Fruit fly (Drosophila melanogaster): Measurements from ENCODE around the gene CG6621.

The CG6621 gene

dm6 chr3R:10881824-10882559 is 11.3 kb downstream of the CG6621 start, which contains the start of gene Tpc1 (continued):
- TF ChIP-seq CG6813 (GFP tag; optimal IDR thresholded peaks at IDR 0.05) (no peak), croc (GFP tag; conservative IDR thresholded peaks at IDR 0.05) (no peak), dimm (GFP tag; IDR thresholded peaks at IDR 0.05) (no peak), Nf-YB (GFP tag; optimal IDR thresholded peaks at IDR 0.05) (no peak), cad (GFP tag; optimal IDR thresholded peaks at IDR 0.05) (no peak), CG4730 (GFP tag; IDR thresholded peaks at IDR 0.05) (no peak), nerfin-2 (GFP tag; IDR thresholded peaks at IDR 0.05; ENCODE audit: partially characterized antibody) (no peak), stwl (tag; optimal IDR thresholded peaks at IDR 0.05) (peak; percentile 36), mirr (GFP tag; optimal IDR thresholded peaks at IDR 0.05) (no peak), corto (GFP tag; optimal IDR thresholded peaks at IDR 0.05) (no peak), CG17612 (GFP tag; IDR thresholded peaks at IDR 0.05) (no peak), CG34224 (GFP tag; IDR thresholded peaks at IDR 0.05; ENCODE audit: partially characterized antibody) (peak; percentile 91), sisA (GFP tag; IDR thresholded peaks at IDR 0.05) (no peak; the same call in 1 of the 2 replicates), CG14860 (GFP tag; IDR thresholded peaks at IDR 0.05; ENCODE audit: partially characterized antibody) (peak; percentile 68; the same call in 2 of the 3 replicates), CG8089 (GFP tag; optimal IDR thresholded peaks at IDR 0.05) (no peak), prd (optimal IDR thresholded peaks at IDR 0.05) (no peak), prd (GFP tag; IDR thresholded peaks at IDR 0.05) (peak; percentile 29; the same call in 1 of the 3 replicates), CG10209 (GFP tag; optimal IDR thresholded peaks at IDR 0.05) (no peak), cato (GFP tag; optimal IDR thresholded peaks at IDR 0.05; ENCODE audit: borderline replicate concordance) (no peak), CG9817 (tag; optimal IDR thresholded peaks at IDR 0.05) (no peak), CG10366 (GFP tag; IDR thresholded peaks at IDR 0.05) (no peak), oc (tag; optimal IDR thresholded peaks at IDR 0.05) (peak; percentile 1), CG12299 (tag; optimal IDR thresholded peaks at IDR 0.05) (no peak), grn (GFP tag; optimal IDR thresholded peaks at IDR 0.05) (no peak), Neu2 (GFP tag; optimal IDR thresholded peaks at IDR 0.05; ENCODE audit: borderline replicate concordance) (no peak), ase (GFP tag; IDR thresholded peaks at IDR 0.05) (no peak), Ravus (GFP tag; IDR thresholded peaks at IDR 0.05) (no peak), CG10654 (GFP tag; optimal IDR thresholded peaks at IDR 0.05) (peak; percentile 7), CG14014 (GFP tag; IDR thresholded peaks at IDR 0.05) (no peak; the same call in 1 of the 2 replicates), bbx (GFP tag; IDR thresholded peaks at IDR 0.05; ENCODE audit: partially characterized antibody) (peak; percentile 55), knrl (GFP tag; IDR thresholded peaks at IDR 0.05; ENCODE audit: partially characterized antibody) (peak; percentile 90), scrt (GFP tag; optimal IDR thresholded peaks at IDR 0.05) (peak; percentile 47), Chrac-16 (GFP tag; optimal IDR thresholded peaks at IDR 0.05) (peak; percentile 24), CG15696 (tag; optimal IDR thresholded peaks at IDR 0.05) (peak; percentile 26), CG12942 (GFP tag; optimal IDR thresholded peaks at IDR 0.05) (no peak), D19B (GFP tag; optimal IDR thresholded peaks at IDR 0.05) (no peak), lmd (GFP tag; IDR thresholded peaks at IDR 0.05) (no peak; the same call in 1 of the 2 replicates), trem (tag; optimal IDR thresholded peaks at IDR 0.05) (peak; percentile 67), Doc2 (GFP tag; IDR thresholded peaks at IDR 0.05) (no peak), CG14441 (GFP tag; IDR thresholded peaks at IDR 0.05) (no peak), CG16863 (GFP tag; optimal IDR thresholded peaks at IDR 0.05) (peak; percentile 17), CG4424 (GFP tag; optimal IDR thresholded peaks at IDR 0.05) (no peak), E2f1 (GFP tag; IDR thresholded peaks at IDR 0.05) (no peak), CG10321 (GFP tag; IDR thresholded peaks at IDR 0.05) (no peak), Meics (GFP tag; optimal IDR thresholded peaks at IDR 0.05) (peak; percentile 38), CG7357 (GFP tag; IDR thresholded peaks at IDR 0.05) (no peak), CG1529 (GFP tag; optimal IDR thresholded peaks at IDR 0.05) (no peak), Bdp1 (GFP tag; optimal IDR thresholded peaks at IDR 0.05) (peak; percentile 37), lab (GFP tag; optimal IDR thresholded peaks at IDR 0.05) (peak; percentile 24), CG7556 (GFP tag; optimal IDR thresholded peaks at IDR 0.05) (no peak)
